Worm (Caenorhabditis elegans) whole organism, midembryonic: Measurements from ENCODE around the gene gcy-6.

Experiments used
- cog-1 ChIP-seq: sonication (generic microtip); optimal IDR thresholded peaks from 2 replicates; lab custom pipeline; 2016; ENCODE audit warnings: missing genetic modification characterization, missing compliant biosample characterization
- flt-1 ChIP-seq: fragments of 200-800 bp; sonication (Bioruptor generic); IDR thresholded peaks from 2 replicates; pipeline ENCODE4 v1.3.6; 2022; ENCODE audit warnings: missing genetic modification characterization, missing compliant biosample characterization
- klf-2 ChIP-seq: fragments of 200-800 bp; sonication (Bioruptor generic); conservative IDR thresholded peaks from 2 replicates; pipeline ENCODE4 v1.3.6; 2022; ENCODE audit warnings: missing genetic modification reagents, missing genetic modification characterization, missing compliant biosample characterization
- ref-1 ChIP-seq: fragments of 200-800 bp; sonication (Bioruptor generic); conservative IDR thresholded peaks from 2 replicates; pipeline ENCODE4 v1.3.6; 2022; ENCODE audit warnings: missing genetic modification reagents, missing genetic modification characterization, missing compliant biosample characterization
- tab-1 ChIP-seq: fragments of 200-800 bp; sonication (Bioruptor generic); IDR thresholded peaks from 2 replicates; pipeline ENCODE4 v1.3.6; 2022; ENCODE audit warnings: missing genetic modification characterization, missing compliant biosample characterization
- ztf-23 ChIP-seq: fragments of 200-800 bp; sonication (Bioruptor generic); IDR thresholded peaks from 2 replicates; pipeline ENCODE4 v1.3.6; 2022; ENCODE audit warnings: missing genetic modification reagents, missing genetic modification characterization, missing compliant biosample characterization

ce11 chrV:10275619-10276018 lies 38.2 kb downstream of the gcy-6 start, which contains the start of gene Y22F5A.11:
- TF ChIP-seq cog-1 (tag; lab: Kevin White, UChicago) (no peak), klf-2 (GFP tag; lab: Robert Waterston, UW) (no peak), ztf-23 (GFP tag; lab: Robert Waterston, UW) (no peak), flt-1 (GFP tag; lab: Robert Waterston, UW) (no peak), tab-1 (no peak), ref-1 (no peak)
